Worm (Caenorhabditis elegans) whole organism, midembryonic: ENCODE measurements around the gene T27E9.6.

ENCODE experiments used
- T22C8.4 ChIP-seq: fragments of 200-800 bp; sonication (Bioruptor generic); IDR thresholded peaks from 2 replicates; pipeline ENCODE4 v1.3.6; 2022; ENCODE audit warnings: missing genetic modification characterization, missing compliant biosample characterization
- cog-1 ChIP-seq: sonication (generic microtip); optimal IDR thresholded peaks from 2 replicates; lab custom pipeline; 2016; ENCODE audit warnings: missing genetic modification characterization, missing compliant biosample characterization
- flt-1 ChIP-seq: fragments of 200-800 bp; sonication (Bioruptor generic); IDR thresholded peaks from 2 replicates; pipeline ENCODE4 v1.3.6; 2022; ENCODE audit warnings: missing genetic modification characterization, missing compliant biosample characterization
- klf-2 ChIP-seq: fragments of 200-800 bp; sonication (Bioruptor generic); conservative IDR thresholded peaks from 2 replicates; pipeline ENCODE4 v1.3.6; 2022; ENCODE audit warnings: missing genetic modification reagents, missing genetic modification characterization, missing compliant biosample characterization
- med-1 ChIP-seq: sonication (generic microtip); optimal IDR thresholded peaks from 2 replicates; lab custom pipeline; 2017; ENCODE audit warnings: missing genetic modification characterization, mild to moderate bottlenecking, missing compliant biosample characterization, antibody characterized with exemption, missing genetic modification reagents; ENCODE audit not compliant: insufficient read depth
- ref-1 ChIP-seq: fragments of 200-800 bp; sonication (Bioruptor generic); conservative IDR thresholded peaks from 2 replicates; pipeline ENCODE4 v1.3.6; 2022; ENCODE audit warnings: missing genetic modification reagents, missing genetic modification characterization, missing compliant biosample characterization
- tab-1 ChIP-seq: fragments of 200-800 bp; sonication (Bioruptor generic); IDR thresholded peaks from 2 replicates; pipeline ENCODE4 v1.3.6; 2022; ENCODE audit warnings: missing genetic modification characterization, missing compliant biosample characterization
- ztf-23 ChIP-seq: fragments of 200-800 bp; sonication (Bioruptor generic); IDR thresholded peaks from 2 replicates; pipeline ENCODE4 v1.3.6; 2022; ENCODE audit warnings: missing genetic modification reagents, missing genetic modification characterization, missing compliant biosample characterization
- ztf-29 ChIP-seq: fragments of 200-800 bp; sonication (Bioruptor generic); IDR thresholded peaks from 2 replicates; pipeline ENCODE4 v1.3.6; 2022; ENCODE audit warnings: missing genetic modification reagents, missing genetic modification characterization, missing compliant biosample characterization

The T27E9.6 gene

ce11 chrIII:13476682-13477081 is at the start of gene T27E9.6:
TSS of gene T27E9.6 (minus strand) at chrIII:13476782.
- TF ChIP-seq cog-1 (tag; lab: Kevin White, UChicago), result no peak
- TF ChIP-seq klf-2 (GFP tag; lab: Robert Waterston, UW), result no peak
- TF ChIP-seq ztf-23 (GFP tag; lab: Robert Waterston, UW), result no peak
- TF ChIP-seq ztf-29, result no peak
- no peak for TF ChIP-seq flt-1 (GFP tag; lab: Robert Waterston, UW)
- TF ChIP-seq med-1, result no peak
- no peak for TF ChIP-seq tab-1 (GFP tag; lab: Robert Waterston, UW)
- no peak for TF ChIP-seq ref-1 (GFP tag; lab: Robert Waterston, UW)

- TF ChIP-seq ztf-23 (GFP tag; lab: Robert Waterston, UW), result no peak
- no peak for TF ChIP-seq tab-1 (GFP tag; lab: Robert Waterston, UW)
- no peak for TF ChIP-seq klf-2 (GFP tag; lab: Robert Waterston, UW)
- TF ChIP-seq cog-1 (tag; lab: Kevin White, UChicago), result no peak
- no peak for TF ChIP-seq ref-1 (GFP tag; lab: Robert Waterston, UW)
- TF ChIP-seq ztf-29, result no peak
Observed at ce11 chrIII:13526191-13526590, 49.6 kb upstream of the T27E9.6 start.

DNA sequence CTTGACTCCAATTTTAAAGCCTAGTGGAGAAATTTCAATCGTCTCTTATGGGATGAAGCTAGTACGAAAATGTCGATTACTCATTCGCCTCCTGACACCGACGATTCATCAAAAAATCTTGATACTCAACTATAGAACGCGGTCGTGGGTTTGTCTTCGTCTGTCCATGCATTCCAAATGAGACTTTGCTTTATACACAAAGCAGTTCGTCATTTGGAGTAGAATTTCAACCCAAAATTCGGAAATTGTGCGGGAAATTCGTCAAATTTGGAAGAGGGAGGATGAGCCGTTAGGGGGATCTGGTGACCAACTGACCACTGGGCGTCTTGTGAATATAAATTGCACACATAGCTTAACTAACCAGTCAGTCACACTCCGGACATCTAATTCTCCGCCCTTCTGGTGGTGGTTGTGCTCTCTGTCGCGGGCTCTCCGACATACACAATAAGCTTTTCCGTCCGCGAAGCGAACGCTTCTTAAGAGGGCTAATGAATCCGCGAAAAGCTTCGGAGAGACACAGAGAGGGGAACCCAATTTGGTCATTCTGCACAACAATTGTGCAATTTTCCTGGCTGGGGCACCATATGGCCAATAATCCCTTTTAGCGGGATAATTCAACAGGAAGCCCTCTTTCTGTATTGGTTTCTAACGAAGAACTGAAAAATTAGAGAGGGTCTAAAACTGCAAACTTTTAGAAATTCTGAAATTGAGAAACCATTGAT is 48.7 kb upstream of the T27E9.6 start:
- TF ChIP-seq tab-1 (GFP tag; lab: Robert Waterston, UW) (no peak), ztf-23 (GFP tag; lab: Robert Waterston, UW) (no peak), ref-1 (GFP tag; lab: Robert Waterston, UW) (no peak), med-1 (no peak)

DNA sequence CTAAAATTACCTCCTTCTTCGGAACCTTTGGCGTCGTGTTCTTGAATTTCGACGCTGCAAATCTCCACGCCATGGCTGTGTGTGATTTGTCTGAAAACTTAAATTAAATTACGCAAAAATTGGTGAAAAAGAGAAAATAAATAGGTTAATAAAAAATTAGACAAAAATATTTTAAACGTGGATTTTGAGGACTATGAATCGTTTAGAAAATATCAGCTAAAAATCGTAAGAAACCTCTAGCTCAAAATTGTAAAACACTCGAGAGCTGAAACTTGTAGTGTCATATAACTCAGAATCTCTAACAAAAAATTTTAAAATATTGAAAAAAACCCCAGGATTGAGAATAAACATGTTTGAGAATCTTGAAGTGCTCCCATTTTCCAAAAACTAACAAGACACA is 47.4 kb upstream of the T27E9.6 start, which contains the start of gene pod-1:
Gene pod-1 (minus strand): TSS at position 101 of the 400 bp plus-strand sequence.
- TF ChIP-seq ref-1 (GFP tag; lab: Robert Waterston, UW), result no peak
- no peak for TF ChIP-seq ztf-29
- TF ChIP-seq tab-1 (GFP tag; lab: Robert Waterston, UW), result no peak
- TF ChIP-seq cog-1 (tag; lab: Kevin White, UChicago), result no peak
- no peak for TF ChIP-seq ztf-23 (GFP tag; lab: Robert Waterston, UW)
- no peak for TF ChIP-seq med-1
- TF ChIP-seq T22C8.4, result no peak
- no peak for TF ChIP-seq flt-1 (GFP tag; lab: Robert Waterston, UW)
- TF ChIP-seq klf-2 (GFP tag; lab: Robert Waterston, UW), result no peak

DNA sequence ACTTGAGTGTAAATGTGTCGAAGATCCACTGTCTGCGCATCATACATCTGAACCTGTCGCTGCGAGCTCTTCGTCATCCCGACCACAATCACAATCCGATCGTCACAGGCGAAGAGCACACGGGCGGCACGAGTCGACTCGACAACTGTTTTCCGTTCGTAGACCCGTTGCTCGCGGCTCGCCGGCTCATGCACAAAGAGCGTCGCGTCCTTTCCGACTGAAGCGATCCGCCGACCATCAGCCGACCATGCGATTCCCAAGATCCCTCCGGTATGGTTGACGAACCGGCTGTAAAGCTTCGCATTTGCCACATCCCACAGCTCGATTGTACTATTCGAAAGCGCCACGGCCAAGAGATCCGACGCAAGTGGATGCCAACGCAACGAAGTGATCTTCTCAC is 41.9 kb upstream of the T27E9.6 start:
- TF ChIP-seq med-1 (no peak), ref-1 (GFP tag; lab: Robert Waterston, UW) (no peak), T22C8.4 (no peak), ztf-23 (GFP tag; lab: Robert Waterston, UW) (no peak), cog-1 (tag; lab: Kevin White, UChicago) (no peak), ztf-29 (no peak), klf-2 (GFP tag; lab: Robert Waterston, UW) (no peak), tab-1 (GFP tag; lab: Robert Waterston, UW) (no peak), flt-1 (GFP tag; lab: Robert Waterston, UW) (no peak)

DNA sequence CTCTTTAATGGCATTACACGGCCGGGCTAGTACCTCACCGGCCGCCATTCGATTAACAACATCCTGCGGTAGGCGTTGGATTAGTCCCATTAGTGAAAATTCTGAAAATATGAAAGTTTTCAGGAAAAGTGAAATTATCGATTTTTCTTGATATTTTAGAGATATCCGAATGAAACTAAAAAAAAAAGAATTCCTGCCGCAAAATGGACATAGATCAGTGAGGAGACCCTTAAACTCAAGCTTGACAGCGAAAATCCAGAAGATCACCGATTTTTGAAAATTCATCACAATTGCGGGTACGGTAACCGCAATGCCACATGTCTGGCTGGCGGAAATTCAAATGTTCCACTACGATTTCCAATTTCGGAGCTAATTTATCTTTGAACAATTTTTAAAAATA is 37.9 kb upstream of the T27E9.6 start, which contains the start of gene mlh-1:
Gene mlh-1 (minus strand): TSS at position 101 of the 400 bp plus-strand sequence.
- TF ChIP-seq tab-1 (GFP tag; lab: Robert Waterston, UW), result no peak
- TF ChIP-seq cog-1 (tag; lab: Kevin White, UChicago), result no peak
- TF ChIP-seq T22C8.4, result peak; percentile 70
- TF ChIP-seq ztf-29, result no peak

- no peak for TF ChIP-seq klf-2 (GFP tag; lab: Robert Waterston, UW)
- TF ChIP-seq ref-1 (GFP tag; lab: Robert Waterston, UW), result no peak
- TF ChIP-seq cog-1 (tag; lab: Kevin White, UChicago), result no peak
- no peak for TF ChIP-seq ztf-29
- no peak for TF ChIP-seq med-1
- no peak for TF ChIP-seq flt-1 (GFP tag; lab: Robert Waterston, UW)
- TF ChIP-seq tab-1 (GFP tag; lab: Robert Waterston, UW), result no peak
- TF ChIP-seq T22C8.4, result no peak
- no peak for TF ChIP-seq ztf-23 (GFP tag; lab: Robert Waterston, UW)
Observed at ce11 chrIII:13510753-13511152, 34.2 kb upstream of the T27E9.6 start.

ce11 chrIII:13505718-13506117 is 29.1 kb upstream of the T27E9.6 start, which contains the start of gene T28A8.3:
TSS of gene T28A8.3 (plus strand) at chrIII:13506018.
- no peak for TF ChIP-seq ref-1 (GFP tag; lab: Robert Waterston, UW)
- TF ChIP-seq flt-1 (GFP tag; lab: Robert Waterston, UW), result no peak
- no peak for TF ChIP-seq klf-2 (GFP tag; lab: Robert Waterston, UW)
- TF ChIP-seq cog-1 (tag; lab: Kevin White, UChicago), result no peak
- no peak for TF ChIP-seq ztf-23 (GFP tag; lab: Robert Waterston, UW)
- TF ChIP-seq tab-1 (GFP tag; lab: Robert Waterston, UW), result no peak
- TF ChIP-seq ztf-29, result no peak

DNA sequence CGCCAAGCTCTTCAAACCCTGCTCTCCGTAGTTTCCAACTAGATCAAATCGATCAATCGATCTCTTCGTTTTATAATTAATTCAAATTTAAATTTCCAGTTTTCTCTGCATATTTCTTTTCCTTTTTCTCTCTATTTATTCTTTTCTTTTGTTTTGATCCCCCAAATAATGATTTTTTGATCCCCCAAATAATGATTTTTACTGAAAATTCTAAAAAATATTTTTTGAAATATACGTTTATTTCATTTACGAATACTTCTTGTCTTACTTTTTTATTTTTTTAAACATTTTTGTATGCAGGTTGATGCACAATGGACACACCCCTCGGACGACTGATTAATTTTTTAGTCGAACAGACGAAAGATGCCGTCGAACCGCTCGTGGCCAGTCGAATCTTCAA is 26.8 kb upstream of the T27E9.6 start, which contains the start of gene T28A8.4:
Gene T28A8.4 (plus strand): TSS at position 301 of the 400 bp plus-strand sequence.
- TF ChIP-seq ztf-29 (no peak), klf-2 (GFP tag; lab: Robert Waterston, UW) (no peak), cog-1 (tag; lab: Kevin White, UChicago) (no peak), T22C8.4 (no peak), tab-1 (GFP tag; lab: Robert Waterston, UW) (no peak), flt-1 (GFP tag; lab: Robert Waterston, UW) (no peak), ref-1 (GFP tag; lab: Robert Waterston, UW) (no peak)

DNA sequence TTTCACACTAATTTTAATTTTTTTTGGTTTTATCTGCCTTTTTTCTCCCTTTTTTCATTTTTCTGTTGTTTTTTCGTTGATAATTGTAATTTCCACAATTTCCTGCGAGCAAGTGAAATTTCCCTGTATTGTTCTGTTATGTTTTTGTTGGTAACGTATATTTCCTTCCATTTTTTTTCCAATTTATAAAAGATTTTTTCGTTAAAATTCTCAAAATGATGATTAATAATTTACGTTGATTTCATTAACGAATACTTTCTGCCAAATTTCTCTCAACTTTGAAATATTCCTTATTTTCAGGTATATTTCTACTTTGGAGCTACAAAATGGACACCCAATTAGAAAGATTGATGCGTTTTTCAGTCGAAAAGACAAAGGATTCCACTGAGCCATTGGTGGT is 25.9 kb upstream of the T27E9.6 start, which contains the start of gene T28A8.8:
Gene T28A8.8 (plus strand): TSS at position 301 of the 400 bp plus-strand sequence.
- TF ChIP-seq ztf-23 (GFP tag; lab: Robert Waterston, UW) (no peak), med-1 (no peak), cog-1 (tag; lab: Kevin White, UChicago) (no peak), ztf-29 (no peak), ref-1 (GFP tag; lab: Robert Waterston, UW) (no peak), T22C8.4 (no peak), tab-1 (GFP tag; lab: Robert Waterston, UW) (no peak), klf-2 (GFP tag; lab: Robert Waterston, UW) (no peak), flt-1 (GFP tag; lab: Robert Waterston, UW) (no peak)
